Fruit fly (Drosophila melanogaster) whole organism, embryonic: Measurements from ENCODE around the gene tj.

ENCODE experiments used
- CG14667 ChIP-seq: fragments of 200-800 bp; sonication (Bioruptor generic); IDR thresholded peaks from 2 replicates; pipeline ENCODE4 v1.3.6; 2022; ENCODE audit warnings: missing biosample characterization, missing genetic modification characterization
- CG43689 ChIP-seq: fragments of 200-800 bp; sonication (Bioruptor generic); IDR thresholded peaks from 2 replicates; pipeline ENCODE4 v1.3.6; 2022; ENCODE audit warnings: missing biosample characterization, missing genetic modification characterization
- CkIIα-i1 ChIP-seq: fragments of 200-800 bp; sonication (Bioruptor generic); IDR thresholded peaks from 2 replicates; pipeline ENCODE4 v1.3.6; 2022; ENCODE audit warnings: missing biosample characterization, missing genetic modification characterization
- NK7.1 ChIP-seq: fragments of 200-800 bp; sonication (Bioruptor generic); optimal IDR thresholded peaks from 3 replicates; lab custom pipeline; 2016; ENCODE audit warnings: missing biosample characterization, missing genetic modification characterization
- Ravus ChIP-seq: fragments of 200-800 bp; sonication (Bioruptor generic); IDR thresholded peaks from 2 replicates; pipeline ENCODE4 v1.3.6; 2022; ENCODE audit warnings: missing biosample characterization, missing genetic modification characterization
- knrl ChIP-seq: fragments of 200-800 bp; sonication (Bioruptor generic); IDR thresholded peaks from 3 replicates; pipeline ENCODE4 v1.3.6; 2022; ENCODE audit warnings: missing biosample characterization, missing genetic modification characterization; ENCODE audit not compliant: partially characterized antibody
- org-1 ChIP-seq: fragments of 200-800 bp; sonication (Bioruptor generic); optimal IDR thresholded peaks from 2 replicates; lab custom pipeline; 2017; ENCODE audit warnings: missing biosample characterization, missing genetic modification characterization

DNA sequence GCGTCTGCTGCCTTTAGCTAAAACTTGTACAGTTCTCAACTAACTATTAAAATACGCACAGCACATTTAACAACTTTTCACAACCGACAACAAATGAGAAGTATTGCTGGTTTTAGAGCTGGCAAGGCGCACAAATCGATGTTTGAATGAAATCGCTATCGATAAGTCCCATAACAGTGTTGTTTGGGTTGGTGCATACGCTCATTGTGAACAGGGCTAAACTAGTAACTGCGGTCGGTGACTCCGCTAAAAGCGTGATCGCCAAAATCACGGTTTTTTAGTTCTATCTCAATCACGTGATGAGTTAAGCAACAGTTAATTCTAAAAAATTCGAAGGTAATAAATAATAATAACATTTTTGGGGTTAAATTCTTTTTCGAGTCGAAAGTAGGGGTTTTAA, 10.7 kb upstream of the tj start, which contains the start of gene Top2:
- TF ChIP-seq CkIIα-i1 (GFP tag; lab: Robert Waterston, UW) (no peak), knrl (GFP tag; lab: Robert Waterston, UW) (peak; percentile 86), NK7.1 (GFP tag; lab: Kevin White, UChicago) (no peak), CG14667 (no peak), Ravus (GFP tag; lab: Robert Waterston, UW) (no peak), CG43689 (GFP tag; lab: Robert Waterston, UW) (no peak), org-1 (GFP tag; lab: Kevin White, UChicago) (no peak)
